Worm (Caenorhabditis elegans) whole organism, mixed stage, embryonic: ENCODE results near the gene W06G6.15.

ENCODE experiments used
- nhr-237 ChIP-seq: fragments of 150-350 bp; optimal IDR thresholded peaks from 2 replicates; lab custom pipeline; 2014; ENCODE audit warnings: missing biosample characterization, missing genetic modification characterization
- nhr-28 ChIP-seq: fragments of 150-350 bp; optimal IDR thresholded peaks from 2 replicates; lab custom pipeline; 2014; ENCODE audit warnings: missing biosample characterization, missing genetic modification characterization

DNA sequence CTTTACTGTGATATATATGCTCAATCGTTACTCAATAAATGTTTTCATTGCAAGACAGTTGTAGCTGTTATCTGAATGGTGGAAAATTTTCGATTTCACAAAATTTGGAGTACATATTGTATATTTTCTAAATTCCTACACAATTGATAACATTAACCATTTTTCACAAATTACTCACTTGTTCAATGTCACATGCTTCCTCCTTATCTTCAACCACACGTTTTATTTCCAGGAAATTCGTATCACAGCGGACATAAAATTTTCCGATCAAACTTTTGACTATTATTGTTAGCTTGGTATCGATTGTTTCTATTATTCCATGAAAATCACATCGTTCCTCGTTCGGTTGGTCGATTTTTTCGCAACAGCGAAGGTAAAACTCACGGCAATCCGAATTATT, 45.9 kb upstream of the W06G6.15 start:
- no peak for TF ChIP-seq nhr-237
- TF ChIP-seq nhr-28 (tag; lab: Kevin White, UChicago), result no peak
